Worm (Caenorhabditis elegans): ENCODE data around the gene T23F4.2.

The T23F4.2 gene

ce11 chrII:1141720-1142574, 21.4 kb upstream of the T23F4.2 start (continued):
- TF ChIP-seq hrde-1 (tag; optimal IDR thresholded peaks at IDR 0.05; ENCODE audit: borderline replicate concordance) (no peak), ceh-27 (GFP tag; optimal IDR thresholded peaks at IDR 0.05) (no peak)

ce11 chrII:1143173-1143738, 20.1 kb upstream of the T23F4.2 start:
- 0 out of 2 replicates have a peak, but pooled peaks have one; percentile 53 for TF ChIP-seq Y53G8AR.9 (GFP tag; conservative IDR thresholded peaks at IDR 0.05)
- TF ChIP-seq atf-7 (tag; optimal IDR thresholded peaks at IDR 0.05) = peak; percentile 88
- TF ChIP-seq repo-1 (tag; optimal IDR thresholded peaks at IDR 0.05) = no peak
- TF ChIP-seq nhr-80 (tag; optimal IDR thresholded peaks at IDR 0.05) = peak; percentile 43
- no peak for TF ChIP-seq cebp-1 (GFP tag; IDR thresholded peaks at IDR 0.05)
- TF ChIP-seq cebp-1 (tag; optimal IDR thresholded peaks at IDR 0.05) = peak; percentile 7

- TF ChIP-seq rec-8 (tag; optimal IDR thresholded peaks at IDR 0.05) (no peak), F10E7.11 (tag; optimal IDR thresholded peaks at IDR 0.05) (no peak), zfh-2 (GFP tag; conservative IDR thresholded peaks at IDR 0.05) (0 out of 2 replicates have a peak, but pooled peaks have one; percentile 56), hmg-20 (GFP tag; IDR thresholded peaks at IDR 0.05) (no peak), egrh-3 (GFP tag; IDR thresholded peaks at IDR 0.05) (0 out of 2 replicates have a peak, but pooled peaks have one; percentile 6), bed-2 (GFP tag; IDR thresholded peaks at IDR 0.05) (no peak), tbx-9 (tag; optimal IDR thresholded peaks at IDR 0.05; ENCODE audit: borderline replicate concordance) (no peak), him-1 (tag; optimal IDR thresholded peaks at IDR 0.05) (no peak), unc-130 (GFP tag; optimal IDR thresholded peaks at IDR 0.05) (no peak), pha-4 (tag; optimal IDR thresholded peaks at IDR 0.05) (no peak), snpc-4 (GFP tag; optimal IDR thresholded peaks at IDR 0.05) (no peak), snpc-4 (tag; optimal IDR thresholded peaks at IDR 0.05) (no peak), lsy-27 (tag; optimal IDR thresholded peaks at IDR 0.05; ENCODE audit: borderline replicate concordance, insufficient read depth) (no peak), die-1 (tag; optimal IDR thresholded peaks at IDR 0.05) (no peak), mes-4 (tag; optimal IDR thresholded peaks at IDR 0.05) (no peak), snpc-1.3 (tag; optimal IDR thresholded peaks at IDR 0.05; ENCODE audit: insufficient read depth) (no peak), B0019.2 (GFP tag; conservative IDR thresholded peaks at IDR 0.05) (no peak), nhr-90 (tag; optimal IDR thresholded peaks at IDR 0.05) (no peak), F37B4.10 (GFP tag; IDR thresholded peaks at IDR 0.05) (no peak), nhr-179 (tag; optimal IDR thresholded peaks at IDR 0.05) (peak; percentile 37), cebp-1 (GFP tag; IDR thresholded peaks at IDR 0.05) (no peak), cebp-1 (tag; optimal IDR thresholded peaks at IDR 0.05) (no peak), madf-10 (tag; optimal IDR thresholded peaks at IDR 0.05) (no peak), ztf-28 (GFP tag; IDR thresholded peaks at IDR 0.05) (no peak), ztf-26 (tag; optimal IDR thresholded peaks at IDR 0.05) (no peak), B0261.1 (tag; optimal IDR thresholded peaks at IDR 0.05) (no peak), T26A5.8 (tag; optimal IDR thresholded peaks at IDR 0.05) (no peak), ztf-22 (GFP tag; optimal IDR thresholded peaks at IDR 0.05) (no peak)
Measured at ce11 chrII:1149390-1149789, 14.0 kb upstream of the T23F4.2 start.
